Worm (Caenorhabditis elegans) whole organism, L4 larva: ENCODE measurements around the gene F14D7.8.
"Not testable (repeated sequence)": the region's sequence is repeated elsewhere in the genome, so short reads cannot be mapped to it uniquely, and the experiment has no call there.

ENCODE experiments used
- F26F4.8 ChIP-seq: fragments of 200-800 bp; sonication (Bioruptor generic); conservative IDR thresholded peaks from 2 replicates; pipeline ENCODE4 v1.3.6; 2022; ENCODE audit warnings: missing genetic modification characterization, missing compliant biosample characterization
- F44E2.7 ChIP-seq: fragments of 200-800 bp; sonication (Bioruptor generic); IDR thresholded peaks from 2 replicates; pipeline ENCODE4 v2.1.2; 2022; ENCODE audit warnings: missing genetic modification characterization, missing compliant biosample characterization
- F49E8.2 ChIP-seq: sonication (generic microtip); optimal IDR thresholded peaks from 2 replicates; lab custom pipeline; 2016; ENCODE audit warnings: missing compliant biosample characterization, mild to moderate bottlenecking, missing genetic modification characterization, borderline replicate concordance
- Y48G9A.11 ChIP-seq: fragments of 200-800 bp; sonication (Bioruptor generic); IDR thresholded peaks from 2 replicates; pipeline ENCODE4 v1.3.6; 2022; ENCODE audit warnings: missing genetic modification reagents, missing genetic modification characterization, missing compliant biosample characterization
- aha-1 ChIP-seq: fragments of 150-350 bp; peaks from one replicate; lab custom pipeline; 2014; ENCODE audit warnings: missing biosample characterization, missing genetic modification characterization
- aly-2 ChIP-seq: sonication (generic microtip); optimal IDR thresholded peaks from 2 replicates; lab custom pipeline; 2018; ENCODE audit warnings: missing biosample characterization, missing genetic modification characterization
- ama-1 ChIP-seq: fragments of 150-350 bp; optimal IDR thresholded peaks from 2 replicates; lab custom pipeline; 2014; ENCODE audit warnings: inconsistent platforms, mixed read lengths
- arid-1 ChIP-seq: fragments of 200-800 bp; sonication (Bioruptor generic); conservative IDR thresholded peaks from 2 replicates; pipeline ENCODE4 v1.3.6; 2022; ENCODE audit warnings: missing genetic modification reagents, missing genetic modification characterization, missing compliant biosample characterization
- attf-4 ChIP-seq: sonication (generic microtip); optimal IDR thresholded peaks from 3 replicates; lab custom pipeline; 2017; ENCODE audit warnings: missing biosample characterization, missing genetic modification characterization
- dpl-1 ChIP-seq: fragments of 150-350 bp; optimal IDR thresholded peaks from 2 replicates; lab custom pipeline; 2014; ENCODE audit warnings: missing biosample characterization, missing genetic modification reagents, missing genetic modification characterization
- duxl-1 ChIP-seq: sonication (generic microtip); optimal IDR thresholded peaks from 2 replicates; lab custom pipeline; 2016; ENCODE audit warnings: mild to moderate bottlenecking, missing genetic modification characterization, moderate library complexity, missing compliant biosample characterization; ENCODE audit not compliant: poor library complexity
- dve-1 ChIP-seq: sonication (generic microtip); optimal IDR thresholded peaks from 2 replicates; lab custom pipeline; 2017; ENCODE audit warnings: antibody characterized with exemption, mild to moderate bottlenecking, missing genetic modification characterization, missing compliant biosample characterization; ENCODE audit not compliant: insufficient read depth
- fos-1 ChIP-seq: fragments of 150-350 bp; optimal IDR thresholded peaks from 2 replicates; lab custom pipeline; 2014; ENCODE audit warnings: missing biosample characterization, missing genetic modification characterization
- jun-1 ChIP-seq: fragments of 150-350 bp; optimal IDR thresholded peaks from 2 replicates; lab custom pipeline; 2014; ENCODE audit warnings: missing biosample characterization, missing genetic modification reagents, missing genetic modification characterization
- nhr-25 ChIP-seq: sonication (generic microtip); optimal IDR thresholded peaks from 2 replicates; lab custom pipeline; 2017; ENCODE audit warnings: missing genetic modification characterization, mild to moderate bottlenecking, missing compliant biosample characterization, antibody characterized with exemption, moderate library complexity, borderline replicate concordance; ENCODE audit not compliant: insufficient read depth
- pqm-1 ChIP-seq: sonication (generic microtip); optimal IDR thresholded peaks from 2 replicates; lab custom pipeline; 2017; ENCODE audit warnings: missing biosample characterization, missing genetic modification characterization
- snpc-1.2 ChIP-seq: fragments of 200-800 bp; sonication (Bioruptor generic); IDR thresholded peaks from 2 replicates; pipeline ENCODE4 v1.3.6; 2022; ENCODE audit warnings: missing genetic modification reagents, missing genetic modification characterization, missing compliant biosample characterization
- unc-62 ChIP-seq, 3 experiments: fragments of 150-350 bp in 1 of 3; sonication (generic microtip); optimal IDR thresholded peaks in 2 of 3; peaks in 1 of 3; 1 replicate in 1 of 3; 2 replicates in 2 of 3; lab custom pipeline; 2014 to 2017; ENCODE audit warnings: missing biosample characterization in 3 of 3, missing genetic modification characterization in 3 of 3, missing genetic modification reagents in 3 of 3, missing genotype in 1 of 3
- zfp-2 ChIP-seq: sonication (generic microtip); optimal IDR thresholded peaks from 2 replicates; lab custom pipeline; 2016; ENCODE audit warnings: mild to moderate bottlenecking, missing genetic modification characterization, missing compliant biosample characterization
- zfp-3 ChIP-seq: fragments of 200-800 bp; sonication (Bioruptor generic); conservative IDR thresholded peaks from 2 replicates; pipeline ENCODE4 v1.3.6; 2022; ENCODE audit warnings: missing genetic modification reagents, missing genetic modification characterization, missing compliant biosample characterization
- ztf-7 ChIP-seq: fragments of 150-350 bp; optimal IDR thresholded peaks from 2 replicates; lab custom pipeline; 2014; ENCODE audit warnings: missing biosample characterization, missing genetic modification characterization

Gene F14D7.8

ce11 chrV:14277456-14277855 lies 35.1 kb downstream of the F14D7.8 start:
- TF ChIP-seq aha-1 (peak; percentile 54), Y48G9A.11 (GFP tag; lab: Robert Waterston, UW) (0 out of 2 replicates have a peak, but pooled peaks have one; percentile 6)

ce11 chrV:14274268-14274667 lies 38.3 kb downstream of the F14D7.8 start, which contains the start of gene F40G12.7:
Gene F40G12.7, plus strand, starts transcription at chrV:14274568.
- not testable (repeated sequence) for TF ChIP-seq dpl-1 (GFP tag; lab: Kevin White, UChicago); attf-4 (tag; lab: Kevin White, UChicago); fos-1

- no peak for TF ChIP-seq ztf-7 (tag; lab: Kevin White, UChicago)
- TF ChIP-seq zfp-3 (GFP tag; lab: Robert Waterston, UW): no peak
These were observed 39.6 kb downstream of the F14D7.8 start, which contains the start of gene F40G12.6 for ce11 chrV:14273019-14273418. Gene F40G12.6, minus strand, starts transcription at chrV:14273119.

- TF ChIP-seq duxl-1 (tag; lab: Kevin White, UChicago) (no peak), aly-2 (tag; lab: Kevin White, UChicago) (no peak), snpc-1.2 (no peak), unc-62 (GFP tag; optimal IDR thresholded peaks at IDR 0.05 in 1 of 2; lab: Kevin White, UChicago) (peak in 1 of 2 experiments; percentile 16), unc-62 (tag; optimal IDR thresholded peaks at IDR 0.05; lab: Kevin White, UChicago) (no peak), F26F4.8 (GFP tag; lab: Robert Waterston, UW) (no peak), dve-1 (tag; lab: Kevin White, UChicago) (no peak), nhr-25 (tag; lab: Kevin White, UChicago) (no peak), jun-1 (tag; lab: Kevin White, UChicago) (no peak)
- TF ChIP-seq, all 104 proteins: peak for 1
These were observed 41.9 kb downstream of the F14D7.8 start, which contains the start of gene F40G12.5 for ce11 chrV:14270729-14271128. Gene F40G12.5, minus strand, starts transcription at chrV:14270829.

ce11 chrV:14268616-14269015 lies 44.0 kb downstream of the F14D7.8 start, which contains the start of gene F40G12.4:
Gene F40G12.4, minus strand, starts transcription at chrV:14268716.
- TF ChIP-seq F44E2.7 (GFP tag; lab: Robert Waterston, UW) (no peak), zfp-2 (no peak), ama-1 (lab: Kevin White, UChicago) (no peak)

- TF ChIP-seq aly-2 (tag; lab: Kevin White, UChicago): no peak
- 0 out of 2 replicates have a peak, but pooled peaks have one; percentile 9 for TF ChIP-seq arid-1 (GFP tag; lab: Robert Waterston, UW)
- no peak for TF ChIP-seq pqm-1
- peak; percentile 28 for TF ChIP-seq F49E8.2
- peak; percentile 74; the same call in 1 of the 2 replicates for TF ChIP-seq Y48G9A.11 (GFP tag; lab: Robert Waterston, UW)
- TF ChIP-seq snpc-1.2: peak; percentile 82
These were observed 45.2 kb downstream of the F14D7.8 start for ce11 chrV:14267326-14267942.
